Worm (Caenorhabditis elegans) whole organism, young adult: ENCODE results near the gene Y46G5A.8.

Experiments used
- B0019.2 ChIP-seq: fragments of 200-800 bp; sonication (Bioruptor generic); conservative IDR thresholded peaks from 2 replicates; pipeline ENCODE4 v1.3.6; 2022; ENCODE audit warnings: missing genetic modification reagents, missing genetic modification characterization, missing compliant biosample characterization
- D2030.7 ChIP-seq: fragments of 200-800 bp; sonication (Bioruptor generic); IDR thresholded peaks from 2 replicates; pipeline ENCODE4 v1.3.6; 2022; ENCODE audit warnings: missing genetic modification reagents, missing genetic modification characterization, missing compliant biosample characterization
- F23B12.7 ChIP-seq: sonication (generic microtip); optimal IDR thresholded peaks from 2 replicates; lab custom pipeline; 2017; ENCODE audit warnings: missing genetic modification characterization, mild to moderate bottlenecking, missing compliant biosample characterization, antibody characterized with exemption, moderate library complexity; ENCODE audit not compliant: insufficient read depth
- F33H1.4 ChIP-seq: fragments of 200-800 bp; sonication (Bioruptor generic); IDR thresholded peaks from 2 replicates; pipeline ENCODE4 v1.3.6; 2022; ENCODE audit warnings: missing genetic modification reagents, missing genetic modification characterization, missing compliant biosample characterization
- F37B4.10 ChIP-seq: fragments of 200-800 bp; sonication (Bioruptor generic); IDR thresholded peaks from 2 replicates; pipeline ENCODE4 v1.3.6; 2022; ENCODE audit warnings: missing genetic modification characterization, missing compliant biosample characterization
- F57A8.1 ChIP-seq: fragments of 200-800 bp; sonication (Bioruptor generic); optimal IDR thresholded peaks from 2 replicates; lab custom pipeline; 2018; ENCODE audit warnings: mild to moderate bottlenecking, missing genetic modification characterization, moderate library complexity, missing compliant biosample characterization
- T07F8.4 ChIP-seq: sonication (generic microtip); optimal IDR thresholded peaks from 2 replicates; lab custom pipeline; 2016; ENCODE audit warnings: mild to moderate bottlenecking, missing genetic modification characterization, moderate library complexity, missing compliant biosample characterization
- T26A5.8 ChIP-seq: sonication (generic microtip); optimal IDR thresholded peaks from 2 replicates; lab custom pipeline; 2016; ENCODE audit warnings: missing genetic modification characterization, missing compliant biosample characterization
- Y53G8AR.9 ChIP-seq: fragments of 200-800 bp; sonication (Bioruptor generic); conservative IDR thresholded peaks from 2 replicates; pipeline ENCODE4 v1.3.6; 2022; ENCODE audit warnings: missing genetic modification reagents, missing genetic modification characterization, missing compliant biosample characterization
- Y56A3A.18 ChIP-seq: fragments of 200-800 bp; sonication (Bioruptor generic); IDR thresholded peaks from 2 replicates; pipeline ENCODE4 v1.3.6; 2022; ENCODE audit warnings: missing genetic modification reagents, missing genetic modification characterization, missing compliant biosample characterization
- Y67H2A.10 ChIP-seq: fragments of 200-800 bp; sonication (Bioruptor generic); conservative IDR thresholded peaks from 2 replicates; pipeline ENCODE4 v1.3.6; 2022; ENCODE audit warnings: missing genetic modification reagents, missing genetic modification characterization, missing compliant biosample characterization
- Y95B8A.8 ChIP-seq: fragments of 200-800 bp; sonication (Bioruptor generic); IDR thresholded peaks from 2 replicates; pipeline ENCODE4 v1.3.6; 2022; ENCODE audit warnings: missing genetic modification reagents, missing genetic modification characterization, missing compliant biosample characterization
- ZK185.1 ChIP-seq: sonication (generic microtip); optimal IDR thresholded peaks from 2 replicates; lab custom pipeline; 2016; ENCODE audit warnings: mild to moderate bottlenecking, missing genetic modification characterization, missing compliant biosample characterization; ENCODE audit not compliant: poor library complexity, severe bottlenecking
- aptf-2 ChIP-seq: fragments of 200-800 bp; sonication (Bioruptor generic); conservative IDR thresholded peaks from 2 replicates; pipeline ENCODE4 v1.3.6; 2022; ENCODE audit warnings: missing genetic modification reagents, missing genetic modification characterization, missing compliant biosample characterization
- aptf-3 ChIP-seq: fragments of 200-800 bp; sonication (Bioruptor generic); IDR thresholded peaks from 2 replicates; pipeline ENCODE4 v1.3.6; 2022; ENCODE audit warnings: missing genetic modification characterization, missing compliant biosample characterization
- athp-1 ChIP-seq: sonication (generic microtip); optimal IDR thresholded peaks from 2 replicates; lab custom pipeline; 2017; ENCODE audit warnings: mild to moderate bottlenecking, missing genetic modification characterization, missing compliant biosample characterization
- attf-3 ChIP-seq: fragments of 200-800 bp; sonication (Bioruptor generic); conservative IDR thresholded peaks from 2 replicates; pipeline ENCODE4 v1.3.6; 2022; ENCODE audit warnings: missing genetic modification reagents, missing genetic modification characterization, missing compliant biosample characterization
- bed-2 ChIP-seq: fragments of 200-800 bp; sonication (Bioruptor generic); IDR thresholded peaks from 2 replicates; pipeline ENCODE4 v1.3.6; 2022; ENCODE audit warnings: missing genetic modification reagents, missing genetic modification characterization, missing compliant biosample characterization
- cebp-1 ChIP-seq, 2 experiments: fragments of 200-800 bp in 1 of 2; sonication (Bioruptor generic) in 1 of 2; sonication (generic microtip) in 1 of 2; IDR thresholded peaks in 1 of 2; optimal IDR thresholded peaks in 1 of 2; 2 replicates each; pipeline versions ENCODE4 v1.3.6 to Lab custom; 2017 to 2022; ENCODE audit warnings: missing compliant biosample characterization in 2 of 2, missing genetic modification characterization in 2 of 2, mild to moderate bottlenecking in 1 of 2, missing genetic modification reagents in 1 of 2, moderate library complexity in 1 of 2
- ceh-100 ChIP-seq: fragments of 200-800 bp; sonication (Bioruptor generic); IDR thresholded peaks from 2 replicates; pipeline ENCODE4 v1.3.6; 2022; ENCODE audit warnings: missing genetic modification reagents, missing genetic modification characterization, missing compliant biosample characterization
- ceh-40 ChIP-seq: fragments of 200-800 bp; sonication (Bioruptor generic); IDR thresholded peaks from 2 replicates; pipeline ENCODE4 v1.3.6; 2022; ENCODE audit warnings: missing genetic modification characterization, missing compliant biosample characterization
- dpff-1 ChIP-seq: sonication (generic microtip); optimal IDR thresholded peaks from 2 replicates; lab custom pipeline; 2017; ENCODE audit warnings: mild to moderate bottlenecking, missing genetic modification characterization, missing compliant biosample characterization
- efl-1 ChIP-seq: fragments of 150-350 bp; optimal IDR thresholded peaks from 2 replicates; lab custom pipeline; 2014; ENCODE audit warnings: missing biosample characterization, missing genetic modification reagents, missing genetic modification characterization
- ekl-4 ChIP-seq: fragments of 200-800 bp; sonication (Bioruptor generic); IDR thresholded peaks from 2 replicates; pipeline ENCODE4 v1.3.6; 2022; ENCODE audit warnings: missing genetic modification reagents, missing genetic modification characterization, missing compliant biosample characterization
- ets-4 ChIP-seq: fragments of 200-800 bp; sonication (Bioruptor generic); optimal IDR thresholded peaks from 2 replicates; lab custom pipeline; 2018; ENCODE audit warnings: mild to moderate bottlenecking, missing genetic modification characterization, missing compliant biosample characterization
- hmg-20 ChIP-seq: fragments of 200-800 bp; sonication (Bioruptor generic); IDR thresholded peaks from 2 replicates; pipeline ENCODE4 v1.3.6; 2022; ENCODE audit warnings: missing genetic modification reagents, missing genetic modification characterization, missing compliant biosample characterization
- let-526 ChIP-seq: fragments of 200-800 bp; sonication (Bioruptor generic); IDR thresholded peaks from 2 replicates; pipeline ENCODE4 v1.3.6; 2022; ENCODE audit warnings: missing genetic modification reagents, missing genetic modification characterization, missing compliant biosample characterization
- lin-26 ChIP-seq: fragments of 200-800 bp; sonication (Bioruptor generic); IDR thresholded peaks from 2 replicates; pipeline ENCODE4 v1.3.6; 2022; ENCODE audit warnings: missing genetic modification reagents, missing genetic modification characterization, missing compliant biosample characterization
- lin-35 ChIP-seq, 3 experiments: fragments of 150-350 bp in 2 of 3; sonication (generic microtip) in 1 of 3; optimal IDR thresholded peaks; 2 replicates each; lab custom pipeline; 2014 to 2018; ENCODE audit warnings: missing biosample characterization in 3 of 3, missing genetic modification characterization in 3 of 3, missing genetic modification reagents in 3 of 3
- lin-54 ChIP-seq: fragments of 200-800 bp; sonication (Bioruptor generic); optimal IDR thresholded peaks from 2 replicates; lab custom pipeline; 2018; ENCODE audit warnings: mild to moderate bottlenecking, missing genetic modification characterization, missing compliant biosample characterization
- lir-1 ChIP-seq: fragments of 200-800 bp; sonication (Bioruptor generic); conservative IDR thresholded peaks from 2 replicates; pipeline ENCODE4 v1.3.6; 2022; ENCODE audit warnings: missing genetic modification reagents, missing genetic modification characterization, missing compliant biosample characterization
- lsy-27 ChIP-seq: sonication (generic microtip); optimal IDR thresholded peaks from 2 replicates; lab custom pipeline; 2017; ENCODE audit warnings: missing genetic modification characterization, mild to moderate bottlenecking, missing compliant biosample characterization, antibody characterized with exemption, missing genotype, borderline replicate concordance; ENCODE audit not compliant: insufficient read depth
- madf-3 ChIP-seq: fragments of 200-800 bp; sonication (Bioruptor generic); IDR thresholded peaks from 2 replicates; pipeline ENCODE4 v1.3.6; 2022; ENCODE audit warnings: missing genetic modification reagents, missing genetic modification characterization, missing compliant biosample characterization
- madf-6 ChIP-seq: fragments of 200-800 bp; sonication (Bioruptor generic); IDR thresholded peaks from 2 replicates; pipeline ENCODE4 v1.3.6; 2022; ENCODE audit warnings: missing genetic modification reagents, missing genetic modification characterization, missing compliant biosample characterization
- mes-4 ChIP-seq: sonication (generic microtip); optimal IDR thresholded peaks from 2 replicates; lab custom pipeline; 2016; ENCODE audit warnings: missing genotype, missing genetic modification characterization, missing compliant biosample characterization
- mxl-1 ChIP-seq: sonication (generic microtip); optimal IDR thresholded peaks from 2 replicates; lab custom pipeline; 2016; ENCODE audit warnings: missing genetic modification characterization, missing compliant biosample characterization
- nhr-179 ChIP-seq: sonication (generic microtip); optimal IDR thresholded peaks from 2 replicates; lab custom pipeline; 2016; ENCODE audit warnings: mild to moderate bottlenecking, missing genetic modification characterization, missing compliant biosample characterization
- nhr-27 ChIP-seq: fragments of 200-800 bp; sonication (Bioruptor generic); optimal IDR thresholded peaks from 2 replicates; lab custom pipeline; 2018; ENCODE audit warnings: mild to moderate bottlenecking, missing genetic modification characterization, moderate library complexity, missing compliant biosample characterization
- repo-1 ChIP-seq: sonication (generic microtip); optimal IDR thresholded peaks from 2 replicates; lab custom pipeline; 2017; ENCODE audit warnings: mild to moderate bottlenecking, missing genetic modification characterization, missing compliant biosample characterization
- rpc-1 ChIP-seq, 2 experiments: fragments of 150-350 bp in 1 of 2; sonication (generic microtip) in 1 of 2; optimal IDR thresholded peaks; 2 replicates each; lab custom pipeline; 2014 to 2018; ENCODE audit warnings: missing biosample characterization in 1 of 2, missing genetic modification characterization in 1 of 2, missing genetic modification reagents in 1 of 2, missing genotype in 1 of 2
- snpc-3.4 ChIP-seq: sonication (generic microtip); optimal IDR thresholded peaks from 2 replicates; lab custom pipeline; 2017; ENCODE audit warnings: missing genetic modification characterization, mild to moderate bottlenecking, missing compliant biosample characterization, antibody characterized with exemption, moderate library complexity, missing genotype, missing genetic modification reagents
- snpc-4 ChIP-seq, 5 experiments: fragments of 150-350 bp in 1 of 5; sonication (generic microtip) in 4 of 5; optimal IDR thresholded peaks; 2 replicates each; lab custom pipeline; 2014 to 2018; ENCODE audit warnings: missing genetic modification characterization in 5 of 5, missing biosample characterization in 3 of 5, antibody characterized with exemption in 2 of 5, mild to moderate bottlenecking in 2 of 5, missing compliant biosample characterization in 2 of 5, missing genotype in 2 of 5, moderate library complexity in 2 of 5, missing genetic modification reagents in 1 of 5
- tbx-9 ChIP-seq: sonication (generic microtip); optimal IDR thresholded peaks from 2 replicates; lab custom pipeline; 2016; ENCODE audit warnings: borderline replicate concordance, missing genetic modification characterization, inconsistent platforms, missing compliant biosample characterization
- tlf-1 ChIP-seq: fragments of 200-800 bp; sonication (Bioruptor generic); optimal IDR thresholded peaks from 2 replicates; lab custom pipeline; 2018; ENCODE audit warnings: mild to moderate bottlenecking, missing genetic modification characterization, missing compliant biosample characterization
- xnd-1 ChIP-seq: sonication (generic microtip); optimal IDR thresholded peaks from 2 replicates; lab custom pipeline; 2016; ENCODE audit warnings: missing genotype, missing genetic modification reagents, missing genetic modification characterization, missing compliant biosample characterization
- ztf-25 ChIP-seq: fragments of 200-800 bp; sonication (Bioruptor generic); IDR thresholded peaks from 2 replicates; pipeline ENCODE4 v1.3.6; 2022; ENCODE audit warnings: missing genetic modification reagents, missing genetic modification characterization, missing compliant biosample characterization

The Y46G5A.8 gene

DNA sequence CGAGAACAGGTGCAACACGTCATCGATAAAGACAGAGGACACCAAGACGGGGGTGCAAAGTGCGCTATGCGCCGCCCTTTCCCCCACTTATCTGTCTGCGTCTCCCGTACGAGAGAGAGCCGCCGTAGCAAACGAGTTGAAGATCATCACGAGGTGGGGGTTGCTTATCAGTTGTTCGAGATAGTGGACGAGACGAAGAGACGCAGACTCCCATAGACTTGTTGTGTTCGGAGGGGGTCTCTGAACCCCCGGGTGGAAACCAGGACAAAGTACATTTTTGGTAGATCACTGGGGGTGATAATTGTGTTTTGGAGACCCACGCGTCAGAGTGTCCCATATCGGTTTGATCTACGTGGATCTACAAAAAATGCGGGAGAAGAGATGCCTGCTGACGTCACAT, 42.7 kb downstream of the Y46G5A.8 start (continued):
- no peak for TF ChIP-seq F57A8.1 (GFP tag; lab: Kevin White, UChicago)
- no peak for TF ChIP-seq bed-2 (GFP tag; lab: Robert Waterston, UW)
- peak; percentile 45 for TF ChIP-seq repo-1 (tag; lab: Kevin White, UChicago)
- peak; percentile 83 for TF ChIP-seq tlf-1 (GFP tag; lab: Kevin White, UChicago)
- TF ChIP-seq attf-3 (GFP tag; lab: Robert Waterston, UW): no peak
- 0 out of 2 replicates have a peak, but pooled peaks have one; percentile 10 for TF ChIP-seq F37B4.10 (GFP tag; lab: Robert Waterston, UW)
- no peak for TF ChIP-seq B0019.2
- TF ChIP-seq nhr-27 (tag; lab: Kevin White, UChicago): no peak
- TF ChIP-seq cebp-1 (GFP tag; IDR thresholded peaks at IDR 0.05; lab: Robert Waterston, UW): peak; percentile 52; the same call in 1 of the 2 replicates
- peak; percentile 87 for TF ChIP-seq cebp-1 (tag; optimal IDR thresholded peaks at IDR 0.05; lab: Kevin White, UChicago)
- TF ChIP-seq ekl-4 (GFP tag; lab: Robert Waterston, UW): peak; percentile 67; the same call in 1 of the 2 replicates
- no peak for TF ChIP-seq Y67H2A.10
- TF ChIP-seq lsy-27 (tag; lab: Kevin White, UChicago): no peak
- peak; percentile 92 for TF ChIP-seq ets-4 (GFP tag; lab: Kevin White, UChicago)
- TF ChIP-seq lir-1 (GFP tag; lab: Robert Waterston, UW): no peak; the same call in 1 of the 2 replicates
- no peak for TF ChIP-seq T26A5.8
- TF ChIP-seq efl-1 (GFP tag; lab: Kevin White, UChicago): no peak
- TF ChIP-seq mes-4 (tag; lab: Kevin White, UChicago): no peak
- no peak for TF ChIP-seq aptf-3 (GFP tag; lab: Robert Waterston, UW)
- peak; percentile 68 for TF ChIP-seq lin-26 (GFP tag; lab: Robert Waterston, UW)
- TF ChIP-seq tbx-9: no peak
- TF ChIP-seq snpc-4 (GFP tag; optimal IDR thresholded peaks at IDR 0.05; lab: Kevin White, UChicago): no peak
- TF ChIP-seq snpc-4 (tag; optimal IDR thresholded peaks at IDR 0.05; lab: Kevin White, UChicago): peak in 2 of 4 experiments; percentile 63 to 64
- TF ChIP-seq lin-35 (GFP tag; optimal IDR thresholded peaks at IDR 0.05; lab: Kevin White, UChicago): no peak
- TF ChIP-seq dpff-1 (tag; lab: Kevin White, UChicago): no peak
- TF ChIP-seq T07F8.4 (tag; lab: Kevin White, UChicago): no peak
- no peak for TF ChIP-seq Y95B8A.8
- no peak for TF ChIP-seq snpc-3.4 (tag; lab: Kevin White, UChicago)
- TF ChIP-seq rpc-1 (optimal IDR thresholded peaks at IDR 0.05; lab: Kevin White, UChicago): no peak
- no peak for TF ChIP-seq rpc-1 (tag; optimal IDR thresholded peaks at IDR 0.05; lab: Kevin White, UChicago)
- 0 out of 2 replicates have a peak, but pooled peaks have one; percentile 5 for TF ChIP-seq madf-3 (GFP tag; lab: Robert Waterston, UW)
- no peak for TF ChIP-seq hmg-20
- TF ChIP-seq madf-6 (GFP tag; lab: Robert Waterston, UW): no peak; the same call in 1 of the 2 replicates
- TF ChIP-seq ceh-40 (GFP tag; lab: Robert Waterston, UW): no peak
- TF ChIP-seq Y53G8AR.9: peak; percentile 89
- TF ChIP-seq F33H1.4: no peak
- no peak for TF ChIP-seq D2030.7
- TF ChIP-seq F23B12.7: no peak
- TF ChIP-seq nhr-179 (tag; lab: Kevin White, UChicago): no peak
- TF ChIP-seq mxl-1 (tag; lab: Kevin White, UChicago): no peak
- peak; percentile 71; the same call in 1 of the 2 replicates for TF ChIP-seq let-526 (GFP tag; lab: Robert Waterston, UW)
- TF ChIP-seq ceh-100: peak; percentile 30; the same call in 1 of the 2 replicates
- peak; percentile 61 for TF ChIP-seq lin-54 (GFP tag; lab: Kevin White, UChicago)
- no peak for TF ChIP-seq xnd-1 (tag; lab: Kevin White, UChicago)
- 0 out of 2 replicates have a peak, but pooled peaks have one; percentile 24 for TF ChIP-seq Y56A3A.18 (GFP tag; lab: Robert Waterston, UW)
- no peak for TF ChIP-seq ztf-25 (GFP tag; lab: Robert Waterston, UW)
- TF ChIP-seq ZK185.1: no peak
- TF ChIP-seq athp-1 (tag; lab: Kevin White, UChicago): peak; percentile 32
- no peak for TF ChIP-seq aptf-2 (GFP tag; lab: Robert Waterston, UW)
